Fruit fly (Drosophila melanogaster): ENCODE results near the gene sloth1.

dm6 chrX:7014931-7015428 is 3.8 kb downstream of the sloth1 start:
- TF ChIP-seq cnc (optimal IDR thresholded peaks at IDR 0.05), result no peak
- peak; percentile 44 for TF ChIP-seq CG11617 (GFP tag; optimal IDR thresholded peaks at IDR 0.05)
- no peak for TF ChIP-seq CG12768 (GFP tag; optimal IDR thresholded peaks at IDR 0.05)
- peak; percentile 23 for TF ChIP-seq toe (GFP tag; optimal IDR thresholded peaks at IDR 0.05)
- TF ChIP-seq CG33017 (tag; optimal IDR thresholded peaks at IDR 0.05), result no peak
- TF ChIP-seq bab1 (GFP tag; optimal IDR thresholded peaks at IDR 0.05), result peak; percentile 72
- TF ChIP-seq CG1620 (GFP tag; optimal IDR thresholded peaks at IDR 0.05), result peak; percentile 13

Measured in whole organism, adult.